Worm (Caenorhabditis elegans) whole organism, late embryonic: ENCODE results near the gene lpd-7.

Experiments
- ahr-1 ChIP-seq: sonication (generic microtip); optimal IDR thresholded peaks from 2 replicates; lab custom pipeline; 2016; ENCODE audit warnings: missing genetic modification characterization, missing compliant biosample characterization
- dmd-4 ChIP-seq: sonication (generic microtip); optimal IDR thresholded peaks from 2 replicates; lab custom pipeline; 2016; ENCODE audit warnings: borderline replicate concordance, missing genetic modification characterization, missing compliant biosample characterization
- ref-2 ChIP-seq: sonication (generic microtip); optimal IDR thresholded peaks from 2 replicates; lab custom pipeline; 2016; ENCODE audit warnings: missing genetic modification characterization, missing compliant biosample characterization

- no peak for TF ChIP-seq ref-2 (tag; lab: Kevin White, UChicago)
- TF ChIP-seq dmd-4 (tag; lab: Kevin White, UChicago), result no peak
- TF ChIP-seq ahr-1 (tag; lab: Kevin White, UChicago), result no peak
Observed at ce11 chrIII:7618294-7618693, 45.1 kb downstream of the lpd-7 start.
